Fruit fly (Drosophila melanogaster) whole organism, prepupa: ENCODE measurements around the gene CG5191.

Experiments used
- Blimp-1 ChIP-seq: fragments of 200-800 bp; sonication (Bioruptor generic); optimal IDR thresholded peaks from 3 replicates; lab custom pipeline; 2017; ENCODE audit warnings: missing biosample characterization, missing genetic modification characterization, mild to moderate bottlenecking, moderate library complexity, missing genetic modification reagents
- CG10631 ChIP-seq: fragments of 200-800 bp; sonication (Bioruptor generic); optimal IDR thresholded peaks from 2 replicates; lab custom pipeline; 2016; ENCODE audit warnings: missing biosample characterization, missing genetic modification characterization
- CG10669 ChIP-seq: fragments of 200-800 bp; sonication (Bioruptor generic); optimal IDR thresholded peaks from 3 replicates; lab custom pipeline; 2018; ENCODE audit warnings: missing biosample characterization, mild to moderate bottlenecking, missing genetic modification characterization, moderate library complexity
- CG11762 ChIP-seq: fragments of 200-800 bp; sonication (Bioruptor generic); optimal IDR thresholded peaks from 3 replicates; lab custom pipeline; 2016; ENCODE audit warnings: missing biosample characterization, missing genetic modification characterization; ENCODE audit not compliant: insufficient read depth
- CG11902 ChIP-seq: fragments of 200-800 bp; sonication (Bioruptor generic); optimal IDR thresholded peaks from 3 replicates; lab custom pipeline; 2016; ENCODE audit warnings: missing biosample characterization, missing genetic modification characterization
- CG15336 ChIP-seq: fragments of 200-800 bp; sonication (Bioruptor generic); IDR thresholded peaks from 2 replicates; pipeline ENCODE4 v1.3.6; 2022; ENCODE audit warnings: missing biosample characterization, missing genetic modification characterization
- CG16779 ChIP-seq: fragments of 200-800 bp; sonication (Bioruptor generic); optimal IDR thresholded peaks from 3 replicates; lab custom pipeline; 2017; ENCODE audit warnings: missing biosample characterization, mild to moderate bottlenecking, missing genetic modification characterization
- CG3032 ChIP-seq: fragments of 200-800 bp; optimal IDR thresholded peaks from 2 replicates; lab custom pipeline; 2019; ENCODE audit warnings: missing biosample characterization, mild to moderate bottlenecking, missing genetic modification characterization, moderate library complexity
- CG32006 ChIP-seq: fragments of 200-800 bp; sonication (Bioruptor generic); optimal IDR thresholded peaks from 3 replicates; lab custom pipeline; 2017; ENCODE audit warnings: missing biosample characterization, mild to moderate bottlenecking, missing genetic modification characterization
- CG34406 ChIP-seq: fragments of 200-800 bp; sonication (Bioruptor generic); optimal IDR thresholded peaks from 3 replicates; lab custom pipeline; 2016; ENCODE audit warnings: missing biosample characterization, missing genetic modification characterization
- CG3919 ChIP-seq: fragments of 200-800 bp; sonication (Bioruptor generic); optimal IDR thresholded peaks from 3 replicates; lab custom pipeline; 2016; ENCODE audit warnings: missing biosample characterization, missing genetic modification characterization
- CG4318 ChIP-seq: fragments of 200-800 bp; sonication (Bioruptor generic); optimal IDR thresholded peaks from 3 replicates; lab custom pipeline; 2017; ENCODE audit warnings: missing biosample characterization, mild to moderate bottlenecking, missing genetic modification characterization
- CG6163 ChIP-seq: fragments of 200-800 bp; sonication (Bioruptor generic); IDR thresholded peaks from 3 replicates; pipeline ENCODE4 v1.3.6; 2022; ENCODE audit warnings: missing biosample characterization, missing genetic modification characterization
- CG6792 ChIP-seq: fragments of 200-800 bp; sonication (Bioruptor generic); optimal IDR thresholded peaks from 3 replicates; lab custom pipeline; 2016; ENCODE audit warnings: missing biosample characterization, missing genetic modification characterization
- CG6808 ChIP-seq: fragments of 200-800 bp; sonication (Bioruptor generic); optimal IDR thresholded peaks from 3 replicates; lab custom pipeline; 2017; ENCODE audit warnings: missing biosample characterization, missing genetic modification characterization, mild to moderate bottlenecking, moderate library complexity, missing genetic modification reagents
- CG6854 ChIP-seq: fragments of 200-800 bp; sonication (Bioruptor generic); optimal IDR thresholded peaks from 2 replicates; lab custom pipeline; 2017; ENCODE audit warnings: missing biosample characterization, mild to moderate bottlenecking, missing genetic modification characterization
- CG7368 ChIP-seq: fragments of 200-800 bp; sonication (Bioruptor generic); optimal IDR thresholded peaks from 3 replicates; lab custom pipeline; 2016; ENCODE audit warnings: missing biosample characterization, missing genetic modification characterization
- CG8119 ChIP-seq: fragments of 200-800 bp; sonication (Bioruptor generic); IDR thresholded peaks from 3 replicates; pipeline ENCODE4 v1.3.6; 2022; ENCODE audit warnings: missing biosample characterization, missing genetic modification characterization
- CG8319 ChIP-seq: fragments of 200-800 bp; sonication (Bioruptor generic); optimal IDR thresholded peaks from 3 replicates; lab custom pipeline; 2016; ENCODE audit warnings: missing biosample characterization, missing genetic modification characterization
- CG8632 ChIP-seq: fragments of 200-800 bp; sonication (Bioruptor generic); optimal IDR thresholded peaks from 3 replicates; lab custom pipeline; 2016; ENCODE audit warnings: missing biosample characterization, missing genetic modification characterization
- Eip75B ChIP-seq: fragments of 200-800 bp; sonication (Bioruptor generic); optimal IDR thresholded peaks from 3 replicates; lab custom pipeline; 2016; ENCODE audit warnings: missing biosample characterization, missing genetic modification characterization
- Eip78C ChIP-seq: fragments of 200-800 bp; sonication (Bioruptor generic); peaks from one replicate; lab custom pipeline; 2016; ENCODE audit warnings: missing biosample characterization, missing genetic modification characterization
- Eip93F ChIP-seq: fragments of 200-800 bp; sonication (Bioruptor generic); optimal IDR thresholded peaks from 2 replicates; lab custom pipeline; 2016; ENCODE audit warnings: missing biosample characterization, mild to moderate bottlenecking, missing genetic modification characterization
- Ets96B ChIP-seq: fragments of 200-800 bp; optimal IDR thresholded peaks from 2 replicates; lab custom pipeline; 2019; ENCODE audit warnings: missing biosample characterization, mild to moderate bottlenecking, missing genetic modification characterization, moderate library complexity
- Gug ChIP-seq: fragments of 200-800 bp; sonication (Bioruptor generic); IDR thresholded peaks from 2 replicates; pipeline ENCODE4 v1.3.6; 2022; ENCODE audit warnings: missing biosample characterization, missing genetic modification characterization
- Hr38 ChIP-seq: sonication (Bioruptor generic); optimal IDR thresholded peaks from 2 replicates; lab custom pipeline; 2016; ENCODE audit warnings: missing biosample characterization, missing genetic modification characterization
- Hr39 ChIP-seq: fragments of 200-800 bp; sonication (Bioruptor generic); optimal IDR thresholded peaks from 2 replicates; lab custom pipeline; 2016; ENCODE audit warnings: missing biosample characterization, missing genetic modification characterization
- Hr4 ChIP-seq: fragments of 200-800 bp; sonication (Bioruptor generic); optimal IDR thresholded peaks from 3 replicates; lab custom pipeline; 2016; ENCODE audit warnings: missing biosample characterization, missing genetic modification characterization
- Met ChIP-seq: fragments of 200-800 bp; sonication (Bioruptor generic); optimal IDR thresholded peaks from 3 replicates; lab custom pipeline; 2016; ENCODE audit warnings: missing biosample characterization, missing genetic modification characterization
- OdsH ChIP-seq: fragments of 200-800 bp; sonication (Bioruptor generic); optimal IDR thresholded peaks from 3 replicates; lab custom pipeline; 2016; ENCODE audit warnings: missing biosample characterization, missing genetic modification characterization
- Smox ChIP-seq: fragments of 200-800 bp; sonication (Bioruptor generic); optimal IDR thresholded peaks from 3 replicates; lab custom pipeline; 2016; ENCODE audit warnings: missing biosample characterization, missing genetic modification characterization
- Sox102F ChIP-seq: fragments of 200-800 bp; sonication (Bioruptor generic); optimal IDR thresholded peaks from 2 replicates; lab custom pipeline; 2016; ENCODE audit warnings: missing biosample characterization, mild to moderate bottlenecking, missing genetic modification characterization
- Sox15 ChIP-seq: fragments of 200-800 bp; sonication (Bioruptor generic); optimal IDR thresholded peaks from 3 replicates; lab custom pipeline; 2016; ENCODE audit warnings: missing biosample characterization, missing genetic modification characterization
- achi ChIP-seq: fragments of 200-800 bp; sonication (Bioruptor generic); optimal IDR thresholded peaks from 3 replicates; lab custom pipeline; 2016; ENCODE audit warnings: missing biosample characterization, missing genetic modification characterization
- acj6 ChIP-seq: fragments of 200-800 bp; sonication (Bioruptor generic); optimal IDR thresholded peaks from 3 replicates; lab custom pipeline; 2016; ENCODE audit warnings: missing biosample characterization, missing genetic modification characterization
- cyc ChIP-seq: fragments of 200-800 bp; sonication (Bioruptor generic); optimal IDR thresholded peaks from 3 replicates; lab custom pipeline; 2016; ENCODE audit warnings: missing biosample characterization, missing genetic modification characterization
- esn ChIP-seq: fragments of 200-800 bp; sonication (Bioruptor generic); optimal IDR thresholded peaks from 2 replicates; lab custom pipeline; 2016; ENCODE audit warnings: missing biosample characterization, mild to moderate bottlenecking, missing genetic modification characterization, moderate library complexity
- fd85E ChIP-seq: fragments of 200-800 bp; sonication (Bioruptor generic); optimal IDR thresholded peaks from 3 replicates; lab custom pipeline; 2016; ENCODE audit warnings: missing biosample characterization, missing genetic modification characterization
- fkh ChIP-seq: fragments of 200-800 bp; sonication (Bioruptor generic); optimal IDR thresholded peaks from 3 replicates; lab custom pipeline; 2017; ENCODE audit warnings: missing biosample characterization, mild to moderate bottlenecking, missing genetic modification characterization, moderate library complexity
- lz ChIP-seq: fragments of 200-800 bp; sonication (Bioruptor generic); optimal IDR thresholded peaks from 3 replicates; lab custom pipeline; 2016; ENCODE audit warnings: missing biosample characterization, missing genetic modification characterization
- net ChIP-seq: fragments of 200-800 bp; sonication (Bioruptor generic); optimal IDR thresholded peaks from 3 replicates; lab custom pipeline; 2016; ENCODE audit warnings: missing biosample characterization, missing genetic modification characterization
- salr ChIP-seq, 2 experiments: fragments of 200-800 bp; sonication (Bioruptor generic); optimal IDR thresholded peaks; 3 replicates each; lab custom pipeline; 2016 to 2018; ENCODE audit warnings: missing biosample characterization in 2 of 2, missing genetic modification characterization in 2 of 2, mild to moderate bottlenecking in 1 of 2
- ss ChIP-seq, 2 experiments: fragments of 200-800 bp; sonication (Bioruptor generic); optimal IDR thresholded peaks; 2 replicates in 1 of 2; 3 replicates in 1 of 2; lab custom pipeline; 2017 to 2018; ENCODE audit warnings: mild to moderate bottlenecking in 2 of 2, missing biosample characterization in 2 of 2, missing genetic modification characterization in 2 of 2, moderate library complexity in 1 of 2
- svp ChIP-seq: fragments of 200-800 bp; sonication (Bioruptor generic); peaks from one replicate; lab custom pipeline; 2016; ENCODE audit warnings: missing biosample characterization, missing genetic modification characterization
- topi ChIP-seq: fragments of 200-800 bp; sonication (Bioruptor generic); optimal IDR thresholded peaks from 3 replicates; lab custom pipeline; 2016; ENCODE audit warnings: missing biosample characterization, missing genetic modification characterization

CG5191 gene

dm6 chr3R:20557415-20558105 lies 3.1 kb upstream of the CG5191 start, which contains the start of the genes DPCoAC and CG5180 (continued):
- TF ChIP-seq CG16779 (tag; lab: Kevin White, UChicago), result no peak
- peak; percentile 27 for TF ChIP-seq CG11902 (GFP tag; lab: Kevin White, UChicago)
- TF ChIP-seq CG4318, result peak; percentile 56
- peak; percentile 20 for TF ChIP-seq CG8319 (GFP tag; lab: Kevin White, UChicago)
- TF ChIP-seq Eip78C (GFP tag; lab: Kevin White, UChicago), result peak; percentile 79
- TF ChIP-seq OdsH (GFP tag; lab: Kevin White, UChicago), result peak; percentile 69
- TF ChIP-seq CG8632 (GFP tag; lab: Kevin White, UChicago), result peak; percentile 18
- peak; percentile 40 for TF ChIP-seq CG6808
- TF ChIP-seq net, result peak; percentile 46
- TF ChIP-seq CG11762 (GFP tag; lab: Kevin White, UChicago), result peak; percentile 9
- TF ChIP-seq svp (GFP tag; lab: Kevin White, UChicago), result peak; percentile 79
- no peak for TF ChIP-seq CG6792 (GFP tag; lab: Kevin White, UChicago)
- TF ChIP-seq Eip93F, result peak; percentile 45
- peak; percentile 60 for TF ChIP-seq Hr39 (GFP tag; lab: Kevin White, UChicago)
- peak; percentile 46 for TF ChIP-seq Sox15 (GFP tag; lab: Kevin White, UChicago)
- peak in 1 of 2 experiments; percentile 65 for TF ChIP-seq salr (GFP tag; optimal IDR thresholded peaks at IDR 0.05; lab: Kevin White, UChicago)
- TF ChIP-seq CG3032 (tag; lab: Kevin White, UChicago), result peak; percentile 55
- peak; percentile 29 for TF ChIP-seq fkh (GFP tag; lab: Kevin White, UChicago)
- TF ChIP-seq Sox102F (GFP tag; lab: Kevin White, UChicago), result peak; percentile 34
- no peak for TF ChIP-seq Gug (GFP tag; lab: Robert Waterston, UW)
- peak; percentile 32 for TF ChIP-seq topi

- peak; percentile 6 for TF ChIP-seq Met (GFP tag; lab: Kevin White, UChicago)
- TF ChIP-seq CG10631 (GFP tag; lab: Kevin White, UChicago), result peak; percentile 9
- TF ChIP-seq svp (GFP tag; lab: Kevin White, UChicago), result peak; percentile 71
- no peak for TF ChIP-seq Hr4 (GFP tag; lab: Kevin White, UChicago)
- peak in 1 of 2 experiments; percentile 3 for TF ChIP-seq salr (GFP tag; optimal IDR thresholded peaks at IDR 0.05; lab: Kevin White, UChicago)
- TF ChIP-seq CG3919 (GFP tag; lab: Kevin White, UChicago), result no peak
- TF ChIP-seq esn, result peak; percentile 10
- TF ChIP-seq, all 60 proteins: peak for 5
Measured at dm6 chr3R:20558106-20558489, 2.6 kb upstream of the CG5191 start.

dm6 chr3R:20560019-20560667 lies 522 bp upstream of the CG5191 start, which contains the start of gene CG15922:
CG15922 (minus strand) TSS chr3R:20560280.
- 0 out of 2 replicates have a peak, but pooled peaks have one; percentile 28 for TF ChIP-seq CG15336
- no peak for TF ChIP-seq CG6792 (GFP tag; lab: Kevin White, UChicago)
- peak; percentile 37; the same call in 2 of the 3 replicates for TF ChIP-seq CG8119 (GFP tag; lab: Robert Waterston, UW)
- TF ChIP-seq CG3032 (tag; lab: Kevin White, UChicago), result no peak
- TF ChIP-seq CG4318, result no peak
- TF ChIP-seq achi (GFP tag; lab: Kevin White, UChicago), result no peak
- no peak for TF ChIP-seq CG7368 (GFP tag; lab: Kevin White, UChicago)
- TF ChIP-seq cyc (GFP tag; lab: Kevin White, UChicago), result no peak
- no peak for TF ChIP-seq Ets96B (tag; lab: Kevin White, UChicago)
- TF ChIP-seq CG32006 (GFP tag; lab: Kevin White, UChicago), result peak; percentile 35
- no peak for TF ChIP-seq Eip75B
- TF ChIP-seq Hr39 (GFP tag; lab: Kevin White, UChicago), result peak; percentile 7
- no peak for TF ChIP-seq esn
- no peak for TF ChIP-seq CG6854 (GFP tag; lab: Kevin White, UChicago)
- TF ChIP-seq ss (GFP tag; optimal IDR thresholded peaks at IDR 0.05; lab: Kevin White, UChicago), result peak in 1 of 2 experiments; percentile 41
- TF ChIP-seq Met (GFP tag; lab: Kevin White, UChicago), result no peak
- no peak for TF ChIP-seq Blimp-1 (GFP tag; lab: Kevin White, UChicago)
- no peak for TF ChIP-seq CG34406 (GFP tag; lab: Kevin White, UChicago)
- TF ChIP-seq CG10669 (GFP tag; lab: Kevin White, UChicago), result peak; percentile 11
- TF ChIP-seq CG3919 (GFP tag; lab: Kevin White, UChicago), result peak; percentile 17
- TF ChIP-seq Smox, result no peak
- TF ChIP-seq salr (GFP tag; optimal IDR thresholded peaks at IDR 0.05; lab: Kevin White, UChicago), result peak in 1 of 2 experiments; percentile 49
- no peak for TF ChIP-seq Hr38 (GFP tag; lab: Kevin White, UChicago)
- TF ChIP-seq fd85E (GFP tag; lab: Kevin White, UChicago), result no peak
- no peak for TF ChIP-seq Sox102F (GFP tag; lab: Kevin White, UChicago)
- TF ChIP-seq Sox15 (GFP tag; lab: Kevin White, UChicago), result no peak
- TF ChIP-seq CG6163 (GFP tag; lab: Robert Waterston, UW), result no peak
- TF ChIP-seq lz (GFP tag; lab: Kevin White, UChicago), result no peak
- no peak for TF ChIP-seq acj6 (GFP tag; lab: Kevin White, UChicago)
